Worm (Caenorhabditis elegans) whole organism, late embryonic: ENCODE data around the gene nex-4.

Experiments used
- lim-6 ChIP-seq: sonication (generic microtip); optimal IDR thresholded peaks from 2 replicates; lab custom pipeline; 2016; ENCODE audit warnings: missing genetic modification characterization, missing compliant biosample characterization
- nhr-11 ChIP-seq: fragments of 150-350 bp; optimal IDR thresholded peaks from 2 replicates; lab custom pipeline; 2014; ENCODE audit warnings: missing biosample characterization, missing genetic modification characterization
- pha-4 ChIP-seq: fragments of 150-350 bp; optimal IDR thresholded peaks from 2 replicates; lab custom pipeline; 2018; ENCODE audit warnings: missing biosample characterization, missing genetic modification reagents, missing genetic modification characterization
- pqm-1 ChIP-seq: sonication (generic microtip); optimal IDR thresholded peaks from 2 replicates; lab custom pipeline; 2016; ENCODE audit warnings: missing genetic modification characterization, missing compliant biosample characterization
- sox-4 ChIP-seq: sonication (generic microtip); optimal IDR thresholded peaks from 2 replicates; lab custom pipeline; 2017; ENCODE audit warnings: mild to moderate bottlenecking, missing genetic modification characterization, inconsistent platforms, missing compliant biosample characterization
- unc-55 ChIP-seq: sonication (generic microtip); optimal IDR thresholded peaks from 2 replicates; lab custom pipeline; 2017; ENCODE audit warnings: missing biosample characterization, missing genetic modification reagents, missing genetic modification characterization

DNA sequence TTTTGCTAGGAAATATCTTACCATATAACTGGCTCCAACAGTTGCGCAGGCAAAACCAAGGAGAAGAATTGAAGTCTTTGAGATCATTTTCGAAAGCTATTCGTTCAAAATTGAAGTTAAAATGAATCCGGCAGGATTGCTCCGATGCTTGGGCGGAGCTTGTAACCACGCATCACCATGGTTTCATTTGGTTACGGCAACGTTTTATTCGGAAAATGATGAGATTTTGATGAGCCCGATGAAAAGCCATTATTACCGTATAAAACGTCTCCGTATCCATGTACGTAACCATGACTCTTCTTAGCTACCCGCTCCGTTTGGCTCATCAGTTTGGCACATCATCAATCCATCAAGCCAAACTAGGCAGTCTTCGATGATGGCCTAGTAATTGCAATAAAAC lies 10.1 kb upstream of the nex-4 start, which contains the start of gene cwp-1:
- TF ChIP-seq lim-6 (no peak), pha-4 (tag; lab: Kevin White, UChicago) (no peak), nhr-11 (tag; lab: Kevin White, UChicago) (no peak), unc-55 (GFP tag; lab: Kevin White, UChicago) (no peak), pqm-1 (tag; lab: Kevin White, UChicago) (no peak), sox-4 (tag; lab: Kevin White, UChicago) (no peak)
